Worm (Caenorhabditis elegans): Measurements from ENCODE around the gene R13D11.10.

DNA sequence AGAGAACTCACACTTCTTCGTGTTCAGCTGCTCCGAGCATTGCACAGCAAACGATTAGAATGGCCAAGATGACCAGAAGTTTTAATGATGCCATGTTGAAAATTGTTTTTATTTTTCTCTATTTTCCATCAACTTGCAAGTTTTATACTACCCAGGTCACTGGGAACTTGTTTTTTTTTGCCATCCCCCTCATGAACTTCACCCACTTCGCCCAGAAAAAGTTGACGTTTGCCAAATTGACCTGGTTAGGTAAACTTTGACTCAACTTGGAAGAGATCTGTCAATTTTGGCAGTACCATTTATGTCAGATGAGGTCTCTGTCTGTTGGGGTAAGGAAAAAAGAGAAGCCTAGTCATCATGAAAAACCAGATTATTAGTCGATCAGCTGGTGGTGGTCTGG is at the start of gene R13D11.10:
- no peak for TF ChIP-seq zip-8 (tag; optimal IDR thresholded peaks at IDR 0.05)
- TF ChIP-seq nhr-76 (tag; optimal IDR thresholded peaks at IDR 0.05): no peak
- no peak for TF ChIP-seq elt-3 (tag; optimal IDR thresholded peaks at IDR 0.05)
- TF ChIP-seq lsy-2 (tag; optimal IDR thresholded peaks at IDR 0.05): no peak

Data from whole organism, mixed stage, embryonic.